Fruit fly (Drosophila melanogaster) whole organism, adult: Measurements from ENCODE around the gene NT1.

Source experiments
- CG11617 ChIP-seq: fragments of 200-800 bp; sonication (Bioruptor generic); optimal IDR thresholded peaks from 2 replicates; lab custom pipeline; 2017; ENCODE audit warnings: mild to moderate bottlenecking, missing biosample characterization, missing genetic modification reagents, missing genetic modification characterization
- CG12768 ChIP-seq: fragments of 200-800 bp; sonication (Bioruptor generic); optimal IDR thresholded peaks from 2 replicates; lab custom pipeline; 2017; ENCODE audit warnings: missing biosample characterization, missing genetic modification characterization, mild to moderate bottlenecking, moderate library complexity, missing genetic modification reagents
- CG14711 ChIP-seq: fragments of 200-800 bp; sonication (Bioruptor generic); optimal IDR thresholded peaks from 2 replicates; lab custom pipeline; 2018; ENCODE audit warnings: missing biosample characterization, mild to moderate bottlenecking, missing genetic modification characterization, moderate library complexity
- CG1620 ChIP-seq: fragments of 200-800 bp; sonication (Bioruptor generic); optimal IDR thresholded peaks from 2 replicates; lab custom pipeline; 2016; ENCODE audit warnings: missing biosample characterization, missing genetic modification characterization
- CG33017 ChIP-seq: fragments of 200-800 bp; sonication (Bioruptor generic); optimal IDR thresholded peaks from 2 replicates; lab custom pipeline; 2018; ENCODE audit warnings: missing biosample characterization, mild to moderate bottlenecking, missing genetic modification characterization, moderate library complexity
- CG5204 ChIP-seq: fragments of 200-800 bp; sonication (Bioruptor generic); optimal IDR thresholded peaks from 2 replicates; lab custom pipeline; 2016; ENCODE audit warnings: missing biosample characterization, missing genetic modification characterization
- CG7045 ChIP-seq: fragments of 200-800 bp; sonication (Bioruptor generic); optimal IDR thresholded peaks from 2 replicates; lab custom pipeline; 2017; ENCODE audit warnings: missing biosample characterization, mild to moderate bottlenecking, missing genetic modification characterization
- CG7101 ChIP-seq: fragments of 200-800 bp; sonication (Bioruptor generic); optimal IDR thresholded peaks from 2 replicates; lab custom pipeline; 2018; ENCODE audit warnings: missing biosample characterization, mild to moderate bottlenecking, missing genetic modification characterization, moderate library complexity
- Clk ChIP-seq: fragments of 200-800 bp; sonication (Bioruptor generic); optimal IDR thresholded peaks from 2 replicates; lab custom pipeline; 2017; ENCODE audit warnings: missing biosample characterization, missing genetic modification characterization
- Crg-1 ChIP-seq: fragments of 200-800 bp; sonication (Bioruptor generic); optimal IDR thresholded peaks from 2 replicates; lab custom pipeline; 2016; ENCODE audit warnings: missing biosample characterization, missing genetic modification characterization
- Hr96 ChIP-seq: fragments of 200-800 bp; sonication (Bioruptor generic); optimal IDR thresholded peaks from 2 replicates; lab custom pipeline; 2016; ENCODE audit warnings: missing biosample characterization, missing genetic modification characterization
- Mnt ChIP-seq: fragments of 200-800 bp; sonication (Bioruptor generic); optimal IDR thresholded peaks from 2 replicates; lab custom pipeline; 2016; ENCODE audit warnings: missing biosample characterization, mild to moderate bottlenecking, missing genetic modification characterization
- bab1 ChIP-seq: fragments of 200-800 bp; sonication (Bioruptor generic); optimal IDR thresholded peaks from 3 replicates; lab custom pipeline; 2019; ENCODE audit warnings: missing biosample characterization, mild to moderate bottlenecking, missing genetic modification characterization, moderate library complexity
- cic ChIP-seq: fragments of 200-800 bp; sonication (Bioruptor generic); optimal IDR thresholded peaks from 2 replicates; lab custom pipeline; 2017; ENCODE audit warnings: missing biosample characterization, mild to moderate bottlenecking, missing genetic modification characterization, moderate library complexity
- cnc ChIP-seq, 2 experiments: fragments of >200 bp; optimal IDR thresholded peaks; 2 replicates each; lab custom pipeline; 2017
- kay ChIP-seq: fragments of 200-800 bp; sonication (Bioruptor generic); peaks from one replicate; lab custom pipeline; 2016; ENCODE audit warnings: missing biosample characterization, missing genetic modification characterization, borderline replicate concordance
- ovo ChIP-seq: fragments of 200-800 bp; sonication (Bioruptor generic); optimal IDR thresholded peaks from 2 replicates; lab custom pipeline; 2016; ENCODE audit warnings: missing biosample characterization, missing genetic modification characterization
- pad ChIP-seq: fragments of 200-800 bp; sonication (Bioruptor generic); optimal IDR thresholded peaks from 3 replicates; lab custom pipeline; 2017; ENCODE audit warnings: missing biosample characterization, missing genetic modification characterization, mild to moderate bottlenecking, moderate library complexity, missing genetic modification reagents
- tj ChIP-seq: fragments of 200-800 bp; sonication (Bioruptor generic); optimal IDR thresholded peaks from 3 replicates; lab custom pipeline; 2017; ENCODE audit warnings: missing biosample characterization, mild to moderate bottlenecking, missing genetic modification characterization, moderate library complexity
- toe ChIP-seq: fragments of 200-800 bp; sonication (Bioruptor generic); optimal IDR thresholded peaks from 2 replicates; lab custom pipeline; 2016; ENCODE audit warnings: missing biosample characterization, missing genetic modification characterization

NT1 gene

DNA sequence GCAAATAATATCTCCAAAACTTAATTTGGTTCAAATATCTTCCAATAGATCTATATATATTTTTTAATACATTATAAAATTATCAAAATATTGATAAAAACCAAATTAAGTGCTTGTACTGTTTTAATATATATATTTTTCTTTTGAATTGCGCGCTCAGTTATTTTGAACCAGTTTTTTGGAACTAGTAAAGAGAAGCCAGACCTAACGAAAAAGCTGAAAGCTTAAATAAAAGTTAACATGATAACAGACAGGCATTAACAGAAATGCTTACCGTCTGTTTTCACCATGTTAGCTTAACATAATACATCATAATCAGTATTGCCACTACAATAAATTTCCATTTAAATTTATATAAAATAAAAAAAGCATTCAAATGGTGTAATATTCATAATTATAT, 2.1 kb upstream of the NT1 start:
- TF ChIP-seq pad (GFP tag; lab: Kevin White, UChicago) (no peak), toe (no peak), Mnt (GFP tag; lab: Kevin White, UChicago) (no peak), tj (GFP tag; lab: Kevin White, UChicago) (no peak), CG7045 (no peak), CG12768 (GFP tag; lab: Kevin White, UChicago) (no peak), cic (GFP tag; lab: Kevin White, UChicago) (no peak), CG11617 (GFP tag; lab: Kevin White, UChicago) (no peak), bab1 (GFP tag; lab: Kevin White, UChicago) (no peak), CG33017 (no peak), CG1620 (GFP tag; lab: Kevin White, UChicago) (no peak), Hr96 (GFP tag; lab: Kevin White, UChicago) (no peak), Clk (GFP tag; lab: Kevin White, UChicago) (no peak), kay (GFP tag; lab: Kevin White, UChicago) (no peak), cnc (optimal IDR thresholded peaks at IDR 0.05; lab: Kevin White, UChicago) (no peak), Crg-1 (GFP tag; lab: Kevin White, UChicago) (no peak), CG14711 (no peak), CG7101 (tag; lab: Kevin White, UChicago) (no peak)

- TF ChIP-seq pad (GFP tag; lab: Kevin White, UChicago) (no peak), toe (no peak), CG11617 (GFP tag; lab: Kevin White, UChicago) (no peak), kay (GFP tag; lab: Kevin White, UChicago) (no peak), CG1620 (GFP tag; lab: Kevin White, UChicago) (no peak), CG33017 (no peak), tj (GFP tag; lab: Kevin White, UChicago) (no peak), ovo (GFP tag; lab: Kevin White, UChicago) (no peak), CG5204 (GFP tag; lab: Kevin White, UChicago) (no peak), Clk (GFP tag; lab: Kevin White, UChicago) (no peak), bab1 (GFP tag; lab: Kevin White, UChicago) (no peak), CG7101 (tag; lab: Kevin White, UChicago) (no peak), CG12768 (GFP tag; lab: Kevin White, UChicago) (no peak), Crg-1 (GFP tag; lab: Kevin White, UChicago) (no peak), CG14711 (no peak)
These were observed 759 bp upstream of the NT1 start for dm6 chr3L:4508926-4509457.

DNA sequence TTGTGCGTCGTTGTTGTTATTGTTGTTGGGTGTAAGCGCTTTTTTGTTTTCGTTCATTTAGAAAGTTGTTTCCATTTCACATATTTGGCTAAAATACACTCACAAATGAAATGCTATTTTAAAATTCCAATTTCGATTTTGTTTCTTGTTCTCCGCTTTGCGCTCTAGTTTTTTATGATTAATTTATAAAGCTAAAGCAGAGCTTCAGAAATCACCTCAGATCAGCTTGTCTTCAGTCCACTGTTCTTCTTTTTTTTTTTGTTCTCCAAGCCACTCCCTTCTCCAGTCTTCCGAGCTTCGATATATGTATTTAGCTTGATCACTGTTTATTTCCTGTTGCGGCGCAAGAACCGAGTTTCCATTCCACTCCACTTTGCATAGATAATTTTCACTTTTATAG, 387 bp downstream of the NT1 start:
- TF ChIP-seq CG12768 (GFP tag; lab: Kevin White, UChicago) (no peak), tj (GFP tag; lab: Kevin White, UChicago) (no peak), kay (GFP tag; lab: Kevin White, UChicago) (no peak), CG11617 (GFP tag; lab: Kevin White, UChicago) (no peak), Hr96 (GFP tag; lab: Kevin White, UChicago) (no peak), Crg-1 (GFP tag; lab: Kevin White, UChicago) (no peak), CG5204 (GFP tag; lab: Kevin White, UChicago) (no peak), CG1620 (GFP tag; lab: Kevin White, UChicago) (no peak)

DNA sequence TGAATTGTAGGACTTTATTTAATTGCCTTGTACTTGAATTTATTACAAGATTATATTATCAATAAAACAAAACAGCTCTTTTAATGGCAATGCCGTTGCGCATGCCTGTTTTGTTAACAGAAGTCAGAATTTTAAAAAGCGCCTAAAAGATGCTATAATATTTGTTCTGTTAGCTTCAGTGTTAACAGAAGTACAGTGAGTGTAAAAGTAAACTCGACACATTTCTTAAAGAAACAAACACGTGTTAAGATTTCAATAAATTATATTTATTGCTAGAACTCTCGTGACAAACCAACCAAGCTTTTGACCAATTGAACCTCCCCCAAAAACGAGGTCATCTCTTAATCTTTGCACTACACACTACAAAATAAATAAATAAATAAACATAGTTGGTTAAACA, 6.8 kb downstream of the NT1 start:
- no peak for TF ChIP-seq CG33017
- TF ChIP-seq ovo (GFP tag; lab: Kevin White, UChicago), result no peak
- TF ChIP-seq CG12768 (GFP tag; lab: Kevin White, UChicago), result no peak
- TF ChIP-seq Crg-1 (GFP tag; lab: Kevin White, UChicago), result no peak
- TF ChIP-seq CG14711, result no peak
- no peak for TF ChIP-seq CG7101 (tag; lab: Kevin White, UChicago)
- no peak for TF ChIP-seq Hr96 (GFP tag; lab: Kevin White, UChicago)
- TF ChIP-seq CG5204 (GFP tag; lab: Kevin White, UChicago), result no peak
- no peak for TF ChIP-seq tj (GFP tag; lab: Kevin White, UChicago)
- no peak for TF ChIP-seq pad (GFP tag; lab: Kevin White, UChicago)

- TF ChIP-seq Hr96 (GFP tag; lab: Kevin White, UChicago) (no peak), CG12768 (GFP tag; lab: Kevin White, UChicago) (no peak)
These were observed 7.8 kb downstream of the NT1 start, which contains the start of gene CG13720 for dm6 chr3L:4500400-4500799. Gene CG13720 (minus strand): TSS chr3L:4500500.

DNA sequence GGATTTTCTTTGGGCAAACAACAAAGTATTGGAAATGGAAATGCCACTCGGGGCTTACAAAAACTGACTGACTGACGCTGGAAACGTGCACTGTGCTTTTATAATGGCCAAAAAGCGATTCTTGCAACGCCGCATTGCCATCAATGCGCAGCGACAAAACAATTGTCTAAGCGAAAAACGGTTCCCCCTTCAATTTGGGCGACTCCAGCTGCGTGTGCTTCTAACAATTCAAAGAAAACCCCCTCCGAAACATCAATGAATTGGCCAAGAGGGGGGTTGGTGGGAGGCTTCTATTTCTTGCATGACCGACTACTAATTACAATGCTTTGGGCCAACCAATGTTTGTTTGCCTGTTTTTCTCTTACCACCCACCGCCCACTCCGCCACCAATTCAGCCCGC, 10.6 kb downstream of the NT1 start, which contains the start of gene CG13721:
Gene CG13721 (minus strand): TSS at position 101 of the 400 bp plus-strand sequence.
- no peak for TF ChIP-seq CG7045
- TF ChIP-seq Clk (GFP tag; lab: Kevin White, UChicago), result no peak
- TF ChIP-seq CG33017, result no peak
- no peak for TF ChIP-seq tj (GFP tag; lab: Kevin White, UChicago)
- no peak for TF ChIP-seq CG14711
- TF ChIP-seq CG7101 (tag; lab: Kevin White, UChicago), result no peak

DNA sequence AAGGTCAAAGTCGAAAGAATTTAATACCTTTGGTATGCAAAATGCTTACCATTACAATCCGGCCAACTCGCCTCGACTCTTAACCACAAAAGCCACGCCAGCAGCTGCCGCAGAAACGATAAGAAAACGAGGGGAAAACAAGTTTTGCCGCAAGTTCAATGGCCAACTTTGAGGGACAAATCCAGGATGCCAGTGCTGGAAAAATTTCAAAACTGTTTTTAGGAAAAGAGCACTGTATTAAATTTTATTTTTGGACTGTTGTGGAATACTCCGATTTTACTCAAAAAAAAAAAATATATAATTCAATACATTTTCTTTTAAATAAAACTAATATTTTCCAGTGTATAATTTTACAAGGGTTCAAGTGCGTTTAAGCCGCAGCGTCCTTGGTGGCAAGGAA, 13.6 kb downstream of the NT1 start:
- TF ChIP-seq CG1620 (GFP tag; lab: Kevin White, UChicago) (no peak), CG33017 (no peak), bab1 (GFP tag; lab: Kevin White, UChicago) (no peak), CG7045 (no peak), ovo (GFP tag; lab: Kevin White, UChicago) (no peak), Mnt (GFP tag; lab: Kevin White, UChicago) (no peak), Clk (GFP tag; lab: Kevin White, UChicago) (no peak), CG12768 (GFP tag; lab: Kevin White, UChicago) (no peak), cnc (optimal IDR thresholded peaks at IDR 0.05; lab: Kevin White, UChicago) (no peak), Hr96 (GFP tag; lab: Kevin White, UChicago) (no peak), Crg-1 (GFP tag; lab: Kevin White, UChicago) (no peak), pad (GFP tag; lab: Kevin White, UChicago) (no peak), tj (GFP tag; lab: Kevin White, UChicago) (no peak), CG7101 (tag; lab: Kevin White, UChicago) (no peak), cic (GFP tag; lab: Kevin White, UChicago) (no peak), toe (no peak), CG5204 (GFP tag; lab: Kevin White, UChicago) (no peak), CG11617 (GFP tag; lab: Kevin White, UChicago) (no peak), CG14711 (no peak)
